Worm (Caenorhabditis elegans) whole organism, young adult: ENCODE results near the gene mog-2.

Source experiments
- F57A8.1 ChIP-seq: fragments of 200-800 bp; sonication (Bioruptor generic); optimal IDR thresholded peaks from 2 replicates; lab custom pipeline; 2018; ENCODE audit warnings: mild to moderate bottlenecking, missing genetic modification characterization, moderate library complexity, missing compliant biosample characterization
- ama-1 ChIP-seq, 3 experiments: fragments of 150-350 bp in 1 of 3; sonication (generic microtip) in 2 of 3; optimal IDR thresholded peaks; 2 replicates each; lab custom pipeline; 2014 to 2018; ENCODE audit warnings: missing biosample characterization in 2 of 3, missing genetic modification characterization in 2 of 3, missing genetic modification reagents in 2 of 3
- attf-6 ChIP-seq: fragments of 200-800 bp; sonication (Bioruptor generic); IDR thresholded peaks from 2 replicates; pipeline ENCODE4 v1.3.6; 2022; ENCODE audit warnings: missing genetic modification reagents, missing genetic modification characterization, missing compliant biosample characterization
- bed-1 ChIP-seq: fragments of 200-800 bp; sonication (Bioruptor generic); IDR thresholded peaks from 2 replicates; pipeline ENCODE4 v1.3.6; 2022; ENCODE audit warnings: missing genetic modification reagents, missing genetic modification characterization, missing compliant biosample characterization
- die-1 ChIP-seq: sonication (generic microtip); optimal IDR thresholded peaks from 2 replicates; lab custom pipeline; 2016; ENCODE audit warnings: missing genotype, mild to moderate bottlenecking, missing genetic modification characterization, missing compliant biosample characterization
- dpl-1 ChIP-seq: fragments of 150-350 bp; optimal IDR thresholded peaks from 2 replicates; lab custom pipeline; 2014; ENCODE audit warnings: missing biosample characterization, missing genetic modification reagents, missing genetic modification characterization
- gei-17 ChIP-seq: fragments of 200-800 bp; sonication (Bioruptor generic); optimal IDR thresholded peaks from 2 replicates; lab custom pipeline; 2018; ENCODE audit warnings: mild to moderate bottlenecking, missing genetic modification characterization, missing compliant biosample characterization
- let-607 ChIP-seq, 2 experiments: fragments of 200-800 bp in 1 of 2; sonication (Bioruptor generic) in 1 of 2; sonication (generic microtip) in 1 of 2; optimal IDR thresholded peaks; 2 replicates each; lab custom pipeline; 2016 to 2018; ENCODE audit warnings: mild to moderate bottlenecking in 2 of 2, missing compliant biosample characterization in 2 of 2, missing genetic modification characterization in 2 of 2, moderate library complexity in 2 of 2, missing genotype in 1 of 2
- madf-6 ChIP-seq: fragments of 200-800 bp; sonication (Bioruptor generic); IDR thresholded peaks from 2 replicates; pipeline ENCODE4 v1.3.6; 2022; ENCODE audit warnings: missing genetic modification reagents, missing genetic modification characterization, missing compliant biosample characterization
- mel-28 ChIP-seq: sonication (generic microtip); optimal IDR thresholded peaks from 2 replicates; lab custom pipeline; 2016; ENCODE audit warnings: borderline replicate concordance, mild to moderate bottlenecking, missing genetic modification characterization, missing compliant biosample characterization
- mes-4 ChIP-seq: sonication (generic microtip); optimal IDR thresholded peaks from 2 replicates; lab custom pipeline; 2016; ENCODE audit warnings: missing genotype, missing genetic modification characterization, missing compliant biosample characterization
- rcor-1 ChIP-seq: fragments of 200-800 bp; sonication (Bioruptor generic); IDR thresholded peaks from 2 replicates; pipeline ENCODE4 v1.3.6; 2022; ENCODE audit warnings: missing genetic modification reagents, missing genetic modification characterization, missing compliant biosample characterization
- ztf-26 ChIP-seq: sonication (generic microtip); optimal IDR thresholded peaks from 2 replicates; lab custom pipeline; 2017; ENCODE audit warnings: missing genetic modification characterization, missing compliant biosample characterization

DNA sequence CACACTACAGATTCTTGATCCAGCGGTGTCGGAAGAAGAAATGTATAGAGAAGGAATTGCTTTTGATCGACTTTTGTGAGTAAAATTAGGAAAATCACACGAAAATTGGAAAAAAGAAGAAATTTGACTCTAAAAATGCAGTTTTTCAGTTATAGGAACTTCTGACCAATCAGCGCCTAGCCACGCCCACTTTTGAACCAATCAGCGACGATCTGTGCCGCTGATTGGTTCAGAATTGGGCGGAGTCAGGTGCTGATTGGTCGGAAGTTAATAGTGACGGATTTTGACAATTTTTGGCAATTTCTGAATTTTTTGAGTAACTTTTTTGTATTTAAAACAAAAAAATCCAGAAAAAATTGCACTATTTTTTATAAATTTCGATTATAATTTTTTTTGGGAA is 17.3 kb downstream of the mog-2 start:
- TF ChIP-seq madf-6 (no peak), dpl-1 (GFP tag; lab: Kevin White, UChicago) (no peak), ztf-26 (tag; lab: Kevin White, UChicago) (no peak), bed-1 (GFP tag; lab: Robert Waterston, UW) (no peak), mes-4 (no peak), attf-6 (GFP tag; lab: Robert Waterston, UW) (no peak), let-607 (tag; optimal IDR thresholded peaks at IDR 0.05; lab: Kevin White, UChicago) (no peak), ama-1 (optimal IDR thresholded peaks at IDR 0.05; lab: Kevin White, UChicago) (no peak), ama-1 (GFP tag; optimal IDR thresholded peaks at IDR 0.05; lab: Kevin White, UChicago) (no peak), die-1 (tag; lab: Kevin White, UChicago) (no peak), F57A8.1 (GFP tag; lab: Kevin White, UChicago) (no peak), gei-17 (GFP tag; lab: Kevin White, UChicago) (no peak), rcor-1 (no peak), mel-28 (tag; lab: Kevin White, UChicago) (no peak)
